Fruit fly (Drosophila melanogaster) whole organism, embryonic: ENCODE measurements around the gene CG12990.

Experiments used
- Antp ChIP-seq: fragments of 200-800 bp; sonication (Bioruptor generic); optimal IDR thresholded peaks from 3 replicates; lab custom pipeline; 2016; ENCODE audit warnings: missing biosample characterization, missing genetic modification characterization
- Asciz ChIP-seq: fragments of 200-800 bp; sonication (Bioruptor generic); optimal IDR thresholded peaks from 2 replicates; lab custom pipeline; 2017; ENCODE audit warnings: missing biosample characterization, mild to moderate bottlenecking, missing genetic modification characterization, missing genetic modification reagents
- Atf6 ChIP-seq: fragments of 200-800 bp; sonication (Bioruptor generic); IDR thresholded peaks from 2 replicates; pipeline ENCODE4 v1.3.6; 2022; ENCODE audit warnings: missing biosample characterization, missing genetic modification characterization
- CG10209 ChIP-seq: fragments of 200-800 bp; sonication (Bioruptor generic); optimal IDR thresholded peaks from 3 replicates; lab custom pipeline; 2017; ENCODE audit warnings: missing biosample characterization, mild to moderate bottlenecking, missing genetic modification characterization, missing genetic modification reagents
- CG11398 ChIP-seq: fragments of 200-800 bp; sonication (Bioruptor generic); optimal IDR thresholded peaks from 2 replicates; lab custom pipeline; 2016; ENCODE audit warnings: missing biosample characterization, missing genetic modification characterization
- CG11456 ChIP-seq: fragments of 200-800 bp; sonication (Bioruptor generic); IDR thresholded peaks from 3 replicates; pipeline ENCODE4 v1.3.6; 2022; ENCODE audit warnings: missing biosample characterization, missing genetic modification characterization
- CG11696 ChIP-seq: fragments of 200-800 bp; sonication (Bioruptor generic); IDR thresholded peaks from 2 replicates; pipeline ENCODE4 v1.3.6; 2022; ENCODE audit warnings: missing biosample characterization, missing genetic modification characterization
- CG14441 ChIP-seq: fragments of 200-800 bp; sonication (Bioruptor generic); IDR thresholded peaks from 2 replicates; pipeline ENCODE4 v1.3.6; 2022; ENCODE audit warnings: missing biosample characterization, missing genetic modification characterization
- CG2129 ChIP-seq: fragments of 200-800 bp; sonication (Bioruptor generic); IDR thresholded peaks from 2 replicates; pipeline ENCODE4 v1.3.6; 2022; ENCODE audit warnings: missing biosample characterization, missing genetic modification characterization; ENCODE audit not compliant: partially characterized antibody
- CG2199 ChIP-seq: fragments of 200-800 bp; sonication (Bioruptor generic); IDR thresholded peaks from 3 replicates; pipeline ENCODE4 v1.3.6; 2022; ENCODE audit warnings: missing biosample characterization, missing genetic modification characterization
- CG34224 ChIP-seq: fragments of 200-800 bp; sonication (Bioruptor generic); IDR thresholded peaks from 3 replicates; pipeline ENCODE4 v1.3.6; 2022; ENCODE audit warnings: missing biosample characterization, missing genetic modification characterization; ENCODE audit not compliant: partially characterized antibody
- CG4820 ChIP-seq: fragments of 200-800 bp; sonication (Bioruptor generic); optimal IDR thresholded peaks from 3 replicates; lab custom pipeline; 2016; ENCODE audit warnings: missing biosample characterization, missing genetic modification characterization
- CG6791 ChIP-seq: fragments of 200-800 bp; sonication (Bioruptor generic); IDR thresholded peaks from 3 replicates; pipeline ENCODE4 v1.3.6; 2022; ENCODE audit warnings: missing biosample characterization, missing genetic modification characterization; ENCODE audit not compliant: partially characterized antibody
- CG7556 ChIP-seq: fragments of 200-800 bp; sonication (Bioruptor generic); optimal IDR thresholded peaks from 2 replicates; lab custom pipeline; 2017; ENCODE audit warnings: missing biosample characterization, mild to moderate bottlenecking, missing genetic modification characterization
- CG8924 ChIP-seq: fragments of 200-800 bp; optimal IDR thresholded peaks from 3 replicates; lab custom pipeline; 2019; ENCODE audit warnings: missing biosample characterization, mild to moderate bottlenecking, missing genetic modification characterization, moderate library complexity
- CG9437 ChIP-seq: fragments of 200-800 bp; sonication (Bioruptor generic); optimal IDR thresholded peaks from 2 replicates; lab custom pipeline; 2018; ENCODE audit warnings: missing biosample characterization, mild to moderate bottlenecking, missing genetic modification characterization
- Dbx ChIP-seq: fragments of 200-800 bp; sonication (Bioruptor generic); IDR thresholded peaks from 3 replicates; pipeline ENCODE4 v1.3.6; 2022; ENCODE audit warnings: missing biosample characterization, missing genetic modification characterization
- Deaf1 ChIP-seq: fragments of 200-800 bp; optimal IDR thresholded peaks from 3 replicates; lab custom pipeline; 2019; ENCODE audit warnings: missing biosample characterization, mild to moderate bottlenecking, missing genetic modification characterization, moderate library complexity
- Dip3 ChIP-seq: fragments of 200-800 bp; sonication (Bioruptor generic); optimal IDR thresholded peaks from 3 replicates; lab custom pipeline; 2016; ENCODE audit warnings: missing biosample characterization, missing genetic modification characterization
- Drgx ChIP-seq: fragments of 200-800 bp; sonication (Bioruptor generic); IDR thresholded peaks from 2 replicates; pipeline ENCODE4 v1.3.6; 2022; ENCODE audit warnings: missing biosample characterization, missing genetic modification characterization
- E2f2 ChIP-seq: fragments of 200-800 bp; sonication (Bioruptor generic); IDR thresholded peaks from 2 replicates; pipeline ENCODE4 v1.3.6; 2022; ENCODE audit warnings: missing biosample characterization, missing genetic modification characterization
- HLHmδ ChIP-seq: fragments of 200-800 bp; sonication (Bioruptor generic); optimal IDR thresholded peaks from 2 replicates; lab custom pipeline; 2018; ENCODE audit warnings: missing biosample characterization, mild to moderate bottlenecking, missing genetic modification characterization, moderate library complexity
- Lhr ChIP-seq: fragments of 200-800 bp; sonication (Bioruptor generic); optimal IDR thresholded peaks from 3 replicates; lab custom pipeline; 2017; ENCODE audit warnings: mild to moderate bottlenecking, missing biosample characterization, missing genetic modification reagents, missing genetic modification characterization
- Med ChIP-seq: fragments of 200-800 bp; sonication (Bioruptor generic); peaks from one replicate; lab custom pipeline; 2016; ENCODE audit warnings: missing biosample characterization, missing genetic modification characterization, mild to moderate bottlenecking, inconsistent platforms, moderate library complexity
- Myb ChIP-seq: fragments of 200-800 bp; sonication (Bioruptor generic); optimal IDR thresholded peaks from 2 replicates; lab custom pipeline; 2016; ENCODE audit warnings: missing biosample characterization, missing genetic modification characterization
- NFAT ChIP-seq: fragments of 200-800 bp; sonication (Bioruptor generic); IDR thresholded peaks from 2 replicates; pipeline ENCODE4 v1.3.6; 2022; ENCODE audit warnings: missing biosample characterization, missing genetic modification characterization
- Neu2 ChIP-seq: fragments of 200-800 bp; sonication (Bioruptor generic); optimal IDR thresholded peaks from 3 replicates; lab custom pipeline; 2016; ENCODE audit warnings: missing biosample characterization, missing genetic modification characterization, borderline replicate concordance
- Oli ChIP-seq: fragments of 200-800 bp; sonication (Bioruptor generic); optimal IDR thresholded peaks from 2 replicates; lab custom pipeline; 2018; ENCODE audit warnings: missing biosample characterization, mild to moderate bottlenecking, missing genetic modification characterization, moderate library complexity
- Rfx ChIP-seq: fragments of 200-800 bp; sonication (Bioruptor generic); IDR thresholded peaks from 2 replicates; pipeline ENCODE4 v1.3.6; 2022; ENCODE audit warnings: missing biosample characterization, missing genetic modification characterization
- Scr ChIP-seq: fragments of 200-800 bp; sonication (Bioruptor generic); IDR thresholded peaks from 2 replicates; pipeline ENCODE4 v1.3.6; 2022; ENCODE audit warnings: missing biosample characterization, missing genetic modification characterization; ENCODE audit not compliant: partially characterized antibody
- ara ChIP-seq: fragments of 200-800 bp; sonication (Bioruptor generic); IDR thresholded peaks from 2 replicates; pipeline ENCODE4 v1.3.6; 2022; ENCODE audit warnings: missing biosample characterization, missing genetic modification characterization
- bbx ChIP-seq: fragments of 200-800 bp; sonication (Bioruptor generic); IDR thresholded peaks from 2 replicates; pipeline ENCODE4 v1.3.6; 2022; ENCODE audit warnings: missing biosample characterization, missing genetic modification characterization; ENCODE audit not compliant: partially characterized antibody
- cad ChIP-seq: fragments of >200 bp; optimal IDR thresholded peaks from 2 replicates; lab custom pipeline; 2017; ENCODE audit warnings: missing biosample characterization, missing genetic modification characterization
- chinmo ChIP-seq: fragments of 200-800 bp; sonication (Bioruptor generic); IDR thresholded peaks from 4 replicates; pipeline ENCODE4 v1.3.6; 2022; ENCODE audit warnings: missing biosample characterization, missing genetic modification characterization; ENCODE audit not compliant: partially characterized antibody
- da ChIP-seq: fragments of 200-800 bp; sonication (Bioruptor generic); optimal IDR thresholded peaks from 2 replicates; lab custom pipeline; 2016; ENCODE audit warnings: missing biosample characterization, missing genetic modification characterization
- dmrt99B ChIP-seq: fragments of 200-800 bp; sonication (Bioruptor generic); optimal IDR thresholded peaks from 2 replicates; lab custom pipeline; 2018; ENCODE audit warnings: missing biosample characterization, mild to moderate bottlenecking, missing genetic modification characterization, moderate library complexity
- fd64A ChIP-seq: fragments of 200-800 bp; sonication (Bioruptor generic); optimal IDR thresholded peaks from 3 replicates; lab custom pipeline; 2018; ENCODE audit warnings: missing biosample characterization, mild to moderate bottlenecking, missing genetic modification characterization
- jumu ChIP-seq: fragments of 200-800 bp; sonication (Bioruptor generic); optimal IDR thresholded peaks from 3 replicates; lab custom pipeline; 2016; ENCODE audit warnings: missing biosample characterization, missing genetic modification characterization
- ken ChIP-seq: fragments of 200-800 bp; sonication (Bioruptor generic); IDR thresholded peaks from 3 replicates; pipeline ENCODE4 v1.3.6; 2022; ENCODE audit warnings: missing biosample characterization, missing genetic modification characterization
- lola ChIP-seq, 3 experiments: fragments of >200 bp in 2 of 3; fragments of 200-800 bp in 1 of 3; sonication (Bioruptor generic) in 1 of 3; optimal IDR thresholded peaks; 2 replicates each; lab custom pipeline; 2017 to 2019; ENCODE audit warnings: missing biosample characterization in 3 of 3, missing genetic modification characterization in 3 of 3, mild to moderate bottlenecking in 1 of 3, moderate library complexity in 1 of 3
- nerfin-1 ChIP-seq: fragments of 200-800 bp; sonication (Bioruptor generic); optimal IDR thresholded peaks from 3 replicates; lab custom pipeline; 2019; ENCODE audit warnings: missing biosample characterization, mild to moderate bottlenecking, missing genetic modification characterization, moderate library complexity
- nom ChIP-seq: fragments of 200-800 bp; sonication (Bioruptor generic); optimal IDR thresholded peaks from 2 replicates; lab custom pipeline; 2017; ENCODE audit warnings: missing biosample characterization, missing genetic modification characterization, mild to moderate bottlenecking, moderate library complexity, missing genetic modification reagents
- oc ChIP-seq: fragments of 200-800 bp; sonication (Bioruptor generic); optimal IDR thresholded peaks from 2 replicates; lab custom pipeline; 2018; ENCODE audit warnings: missing biosample characterization, mild to moderate bottlenecking, missing genetic modification characterization, moderate library complexity
- pb ChIP-seq: fragments of 200-800 bp; sonication (Bioruptor generic); optimal IDR thresholded peaks from 3 replicates; lab custom pipeline; 2016; ENCODE audit warnings: missing biosample characterization, missing genetic modification characterization
- rib ChIP-seq: fragments of 200-800 bp; sonication (Bioruptor generic); IDR thresholded peaks from 2 replicates; pipeline ENCODE4 v1.3.6; 2022; ENCODE audit warnings: missing biosample characterization, missing genetic modification characterization
- schlank ChIP-seq: fragments of 200-800 bp; sonication (Bioruptor generic); optimal IDR thresholded peaks from 2 replicates; lab custom pipeline; 2018; ENCODE audit warnings: missing biosample characterization, mild to moderate bottlenecking, missing genetic modification characterization
- sima ChIP-seq: fragments of 200-800 bp; sonication (Bioruptor generic); optimal IDR thresholded peaks from 2 replicates; lab custom pipeline; 2016; ENCODE audit warnings: missing biosample characterization, missing genetic modification characterization
- slp2 ChIP-seq: fragments of 200-800 bp; sonication (Bioruptor generic); optimal IDR thresholded peaks from 2 replicates; lab custom pipeline; 2016; ENCODE audit warnings: missing biosample characterization, missing genetic modification characterization
- twi ChIP-seq: fragments of 200-800 bp; optimal IDR thresholded peaks from 2 replicates; lab custom pipeline; 2019; ENCODE audit warnings: missing biosample characterization, mild to moderate bottlenecking, missing genetic modification characterization, moderate library complexity
- wek ChIP-seq: fragments of 200-800 bp; sonication (Bioruptor generic); optimal IDR thresholded peaks from 3 replicates; lab custom pipeline; 2018; ENCODE audit warnings: missing biosample characterization, mild to moderate bottlenecking, missing genetic modification characterization, moderate library complexity

The CG12990 gene

DNA sequence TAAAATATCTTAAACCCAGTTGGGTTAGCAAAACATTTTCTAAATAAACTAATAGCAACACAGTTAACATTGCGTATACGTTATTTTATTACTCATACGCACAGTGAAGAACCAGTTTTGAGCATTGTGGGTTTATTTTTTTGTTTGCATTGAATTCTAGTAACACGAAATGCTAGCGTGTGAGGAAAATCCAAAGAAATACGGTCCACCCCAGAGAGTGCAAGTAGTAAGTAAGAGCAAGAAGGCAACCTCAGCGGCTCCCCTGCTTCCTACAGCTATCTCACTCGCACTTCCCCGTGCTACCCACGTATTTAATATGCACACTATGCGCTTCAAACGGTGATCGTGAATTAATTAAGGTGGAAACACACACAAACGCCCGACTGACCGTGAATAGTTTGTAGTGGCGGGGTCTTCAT lies 46.7 kb downstream of the CG12990 start (continued):
- peak; percentile 86 for TF ChIP-seq nerfin-1 (tag; lab: Kevin White, UChicago)
- peak; percentile 52 for TF ChIP-seq E2f2
- TF ChIP-seq Neu2 (GFP tag; lab: Kevin White, UChicago): no peak
- TF ChIP-seq twi (tag; lab: Kevin White, UChicago): peak; percentile 58
- peak; percentile 85 for TF ChIP-seq oc (tag; lab: Kevin White, UChicago)
- TF ChIP-seq CG11456 (GFP tag; lab: Robert Waterston, UW): peak; percentile 74; the same call in 2 of the 3 replicates
- peak; percentile 81 for TF ChIP-seq Asciz (GFP tag; lab: Kevin White, UChicago)
- TF ChIP-seq Dip3 (GFP tag; lab: Kevin White, UChicago): peak; percentile 82
- TF ChIP-seq ken (GFP tag; lab: Robert Waterston, UW): 0 out of 3 replicates have a peak, but pooled peaks have one; percentile 50
- peak; percentile 40; the same call in 1 of the 2 replicates for TF ChIP-seq rib (GFP tag; lab: Robert Waterston, UW)
- no peak for TF ChIP-seq CG34224 (GFP tag; lab: Robert Waterston, UW)
- peak; percentile 92 for TF ChIP-seq Oli (tag; lab: Kevin White, UChicago)
- TF ChIP-seq da (GFP tag; lab: Kevin White, UChicago): peak; percentile 62
- TF ChIP-seq CG9437: peak; percentile 86
- TF ChIP-seq slp2 (GFP tag; lab: Kevin White, UChicago): peak; percentile 81
- peak; percentile 73 for TF ChIP-seq fd64A (GFP tag; lab: Kevin White, UChicago)
- peak; percentile 90 for TF ChIP-seq Atf6 (GFP tag; lab: Robert Waterston, UW)
- TF ChIP-seq pb (GFP tag; lab: Kevin White, UChicago): peak; percentile 88
- TF ChIP-seq CG6791 (GFP tag; lab: Robert Waterston, UW): no peak
- peak; percentile 69 for TF ChIP-seq CG4820 (GFP tag; lab: Kevin White, UChicago)
- TF ChIP-seq Scr (GFP tag; lab: Robert Waterston, UW): no peak
- no peak for TF ChIP-seq HLHmδ
- peak; percentile 39; the same call in 1 of the 2 replicates for TF ChIP-seq NFAT
- peak; percentile 64 for TF ChIP-seq Myb
- peak; percentile 93 for TF ChIP-seq Drgx
- peak; percentile 77 for TF ChIP-seq CG14441 (GFP tag; lab: Robert Waterston, UW)
- no peak for TF ChIP-seq CG2129 (GFP tag; lab: Robert Waterston, UW)
- peak; percentile 91 for TF ChIP-seq CG7556 (GFP tag; lab: Kevin White, UChicago)
- no peak for TF ChIP-seq cad (GFP tag; lab: Kevin White, UChicago)
- TF ChIP-seq Rfx (GFP tag; lab: Robert Waterston, UW): peak; percentile 87
- peak; percentile 75 for TF ChIP-seq schlank (tag; lab: Kevin White, UChicago)
- peak; percentile 54; the same call in 1 of the 2 replicates for TF ChIP-seq CG11696 (GFP tag; lab: Robert Waterston, UW)
- peak; percentile 21 for TF ChIP-seq Lhr (GFP tag; lab: Kevin White, UChicago)
- TF ChIP-seq sima (GFP tag; lab: Kevin White, UChicago): peak; percentile 30
- peak; percentile 40 for TF ChIP-seq CG11398 (GFP tag; lab: Kevin White, UChicago)
- TF ChIP-seq CG10209 (GFP tag; lab: Kevin White, UChicago): peak; percentile 87
- peak; percentile 82 for TF ChIP-seq wek (GFP tag; lab: Kevin White, UChicago)
- peak; percentile 98 for TF ChIP-seq Med
- TF ChIP-seq nom (GFP tag; lab: Kevin White, UChicago): peak; percentile 81
- peak; percentile 95 for TF ChIP-seq chinmo (GFP tag; lab: Robert Waterston, UW)
- peak; percentile 77 for TF ChIP-seq Dbx (GFP tag; lab: Robert Waterston, UW)
- peak; percentile 90 for TF ChIP-seq CG8924 (tag; lab: Kevin White, UChicago)
- peak in 1 of 3 experiments; percentile 48 for TF ChIP-seq lola (GFP tag; optimal IDR thresholded peaks at IDR 0.05; lab: Kevin White, UChicago)
- peak; percentile 73 for TF ChIP-seq Antp (GFP tag; lab: Kevin White, UChicago)
- peak; percentile 93 for TF ChIP-seq dmrt99B
- 0 out of 3 replicates have a peak, but pooled peaks have one; percentile 31 for TF ChIP-seq CG2199
- TF ChIP-seq Deaf1 (tag; lab: Kevin White, UChicago): peak; percentile 68
- 0 out of 2 replicates have a peak, but pooled peaks have one; percentile 6 for TF ChIP-seq ara (GFP tag; lab: Robert Waterston, UW)
- no peak for TF ChIP-seq bbx (GFP tag; lab: Robert Waterston, UW)
- TF ChIP-seq jumu (GFP tag; lab: Kevin White, UChicago): peak; percentile 73
